Worm (Caenorhabditis elegans): ENCODE results near the gene Y59H11AR.10.

- no peak for TF ChIP-seq med-1 (GFP tag; optimal IDR thresholded peaks at IDR 0.05; ENCODE audit: insufficient read depth)
- no peak for TF ChIP-seq tab-1 (GFP tag; IDR thresholded peaks at IDR 0.05)
- no peak for TF ChIP-seq cog-1 (tag; optimal IDR thresholded peaks at IDR 0.05)
- no peak for TF ChIP-seq ztf-23 (GFP tag; IDR thresholded peaks at IDR 0.05)
- TF ChIP-seq T22C8.4 (GFP tag; IDR thresholded peaks at IDR 0.05), result no peak
- no peak for TF ChIP-seq ztf-29 (GFP tag; IDR thresholded peaks at IDR 0.05)
- TF ChIP-seq flt-1 (GFP tag; IDR thresholded peaks at IDR 0.05), result no peak
- no peak for TF ChIP-seq klf-2 (GFP tag; conservative IDR thresholded peaks at IDR 0.05)
Measured at ce11 chrIV:8617047-8617446, 14.1 kb downstream of the Y59H11AR.10 start, which contains the start of the genes F42A9.7 and F42A9.3.
